Worm (Caenorhabditis elegans) whole organism, mixed stage, embryonic: Measurements from ENCODE around the gene srh-99.
"Not testable (repeated sequence)": the region's sequence is repeated elsewhere in the genome, so short reads cannot be mapped to it uniquely, and the experiment has no call there.

Experiments
- M03D4.4 ChIP-seq: sonication (generic microtip); optimal IDR thresholded peaks from 2 replicates; lab custom pipeline; 2017; ENCODE audit warnings: mild to moderate bottlenecking, missing genetic modification characterization, missing compliant biosample characterization
- bed-3 ChIP-seq: fragments of 200-800 bp; sonication (Bioruptor generic); optimal IDR thresholded peaks from 3 replicates; lab custom pipeline; 2018; ENCODE audit warnings: mild to moderate bottlenecking, missing genetic modification characterization, moderate library complexity, missing compliant biosample characterization
- blmp-1 ChIP-seq: fragments of 150-350 bp; optimal IDR thresholded peaks from 2 replicates; lab custom pipeline; 2014; ENCODE audit warnings: missing biosample characterization, missing genetic modification characterization
- ceh-39 ChIP-seq: fragments of 150-350 bp; optimal IDR thresholded peaks from 2 replicates; lab custom pipeline; 2014; ENCODE audit warnings: missing biosample characterization, missing genetic modification characterization
- ceh-83 ChIP-seq: fragments of 200-800 bp; sonication (Bioruptor generic); optimal IDR thresholded peaks from 2 replicates; lab custom pipeline; 2018; ENCODE audit warnings: mild to moderate bottlenecking, missing genetic modification characterization, missing compliant biosample characterization
- ces-1 ChIP-seq: fragments of 150-350 bp; optimal IDR thresholded peaks from 2 replicates; lab custom pipeline; 2014; ENCODE audit warnings: missing biosample characterization, missing genetic modification reagents, missing genetic modification characterization
- cnd-1 ChIP-seq: fragments of 200-800 bp; sonication (Bioruptor generic); optimal IDR thresholded peaks from 2 replicates; lab custom pipeline; 2018; ENCODE audit warnings: mild to moderate bottlenecking, missing genetic modification characterization, missing compliant biosample characterization
- elt-1 ChIP-seq: sonication (generic microtip); optimal IDR thresholded peaks from 2 replicates; lab custom pipeline; 2017; ENCODE audit warnings: missing genetic modification characterization, mild to moderate bottlenecking, missing compliant biosample characterization, antibody characterized with exemption, moderate library complexity, borderline replicate concordance; ENCODE audit not compliant: insufficient read depth
- elt-3 ChIP-seq: fragments of 150-350 bp; optimal IDR thresholded peaks from 2 replicates; lab custom pipeline; 2014; ENCODE audit warnings: missing biosample characterization, missing genetic modification characterization
- flh-1 ChIP-seq: fragments of 200-800 bp; sonication (Bioruptor generic); optimal IDR thresholded peaks from 2 replicates; lab custom pipeline; 2018; ENCODE audit warnings: mild to moderate bottlenecking, missing genetic modification characterization, moderate library complexity, missing compliant biosample characterization
- ham-2 ChIP-seq: fragments of 200-800 bp; sonication (Bioruptor generic); optimal IDR thresholded peaks from 2 replicates; lab custom pipeline; 2018; ENCODE audit warnings: mild to moderate bottlenecking, missing genetic modification characterization, missing compliant biosample characterization
- hlh-1 ChIP-seq: fragments of 150-350 bp; optimal IDR thresholded peaks from 2 replicates; lab custom pipeline; 2014; ENCODE audit warnings: missing biosample characterization, missing genetic modification reagents, missing genetic modification characterization
- lin-13 ChIP-seq: fragments of 150-350 bp; optimal IDR thresholded peaks from 2 replicates; lab custom pipeline; 2014; ENCODE audit warnings: missing biosample characterization, missing genetic modification characterization
- lin-32 ChIP-seq: fragments of 200-800 bp; sonication (Bioruptor generic); optimal IDR thresholded peaks from 2 replicates; lab custom pipeline; 2018; ENCODE audit warnings: mild to moderate bottlenecking, missing genetic modification characterization, missing compliant biosample characterization
- lsy-2 ChIP-seq: fragments of 150-350 bp; optimal IDR thresholded peaks from 2 replicates; lab custom pipeline; 2014; ENCODE audit warnings: missing biosample characterization, missing genetic modification characterization
- mab-5 ChIP-seq: fragments of 150-350 bp; optimal IDR thresholded peaks from 2 replicates; lab custom pipeline; 2014; ENCODE audit warnings: missing biosample characterization, missing genetic modification characterization
- mep-1 ChIP-seq: fragments of 150-350 bp; optimal IDR thresholded peaks from 2 replicates; lab custom pipeline; 2017; ENCODE audit warnings: missing biosample characterization, missing genetic modification reagents, missing genetic modification characterization, inconsistent platforms
- mls-2 ChIP-seq: sonication (generic microtip); optimal IDR thresholded peaks from 2 replicates; lab custom pipeline; 2016; ENCODE audit warnings: mild to moderate bottlenecking, missing genetic modification characterization, moderate library complexity, missing compliant biosample characterization
- nhr-12 ChIP-seq: fragments of 150-350 bp; optimal IDR thresholded peaks from 2 replicates; lab custom pipeline; 2014; ENCODE audit warnings: missing biosample characterization, missing genetic modification characterization
- nhr-2 ChIP-seq: fragments of 150-350 bp; optimal IDR thresholded peaks from 2 replicates; lab custom pipeline; 2014; ENCODE audit warnings: missing biosample characterization, missing genetic modification characterization
- nhr-237 ChIP-seq: fragments of 150-350 bp; optimal IDR thresholded peaks from 2 replicates; lab custom pipeline; 2014; ENCODE audit warnings: missing biosample characterization, missing genetic modification characterization
- nhr-76 ChIP-seq: sonication (generic microtip); optimal IDR thresholded peaks from 2 replicates; lab custom pipeline; 2017; ENCODE audit warnings: missing biosample characterization, missing genetic modification characterization
- pha-4 ChIP-seq: fragments of 150-350 bp; optimal IDR thresholded peaks from 2 replicates; lab custom pipeline; 2018; ENCODE audit warnings: missing biosample characterization, missing genetic modification reagents, missing genetic modification characterization
- sem-2 ChIP-seq: fragments of 200-800 bp; sonication (Bioruptor generic); optimal IDR thresholded peaks from 2 replicates; lab custom pipeline; 2018; ENCODE audit warnings: mild to moderate bottlenecking, missing genetic modification characterization, missing compliant biosample characterization
- snpc-4 ChIP-seq: fragments of 150-350 bp; optimal IDR thresholded peaks from 2 replicates; lab custom pipeline; 2014; ENCODE audit warnings: missing biosample characterization, missing genetic modification characterization
- sptf-1 ChIP-seq: sonication (generic microtip); optimal IDR thresholded peaks from 2 replicates; lab custom pipeline; 2017; ENCODE audit warnings: mild to moderate bottlenecking, missing genetic modification characterization, moderate library complexity, missing compliant biosample characterization
- tbx-8 ChIP-seq: fragments of 200-800 bp; sonication (Bioruptor generic); optimal IDR thresholded peaks from 2 replicates; lab custom pipeline; 2018; ENCODE audit warnings: mild to moderate bottlenecking, missing genetic modification characterization, moderate library complexity, missing compliant biosample characterization
- unc-120 ChIP-seq: sonication (generic microtip); optimal IDR thresholded peaks from 2 replicates; lab custom pipeline; 2017; ENCODE audit warnings: missing genetic modification characterization, missing compliant biosample characterization; ENCODE audit not compliant: poor library complexity, severe bottlenecking
- unc-62 ChIP-seq: fragments of 150-350 bp; optimal IDR thresholded peaks from 2 replicates; lab custom pipeline; 2014; ENCODE audit warnings: missing biosample characterization, missing genetic modification reagents, missing genetic modification characterization
- zip-8 ChIP-seq: fragments of 150-350 bp; optimal IDR thresholded peaks from 2 replicates; lab custom pipeline; 2014; ENCODE audit warnings: missing biosample characterization, missing genetic modification characterization
- ztf-11 ChIP-seq: fragments of 150-350 bp; optimal IDR thresholded peaks from 2 replicates; lab custom pipeline; 2014; ENCODE audit warnings: missing biosample characterization, missing genetic modification characterization

srh-99 gene

ce11 chrII:3716455-3716854, at the start of gene srh-99:
Gene srh-99 (minus strand): TSS chrII:3716555.
- TF ChIP-seq nhr-2 (tag; lab: Kevin White, UChicago) = no peak
- no peak for TF ChIP-seq zip-8
- TF ChIP-seq tbx-8 (GFP tag; lab: Kevin White, UChicago) = no peak
- no peak for TF ChIP-seq blmp-1 (tag; lab: Kevin White, UChicago)
- no peak for TF ChIP-seq elt-1 (tag; lab: Kevin White, UChicago)
- no peak for TF ChIP-seq mab-5 (tag; lab: Kevin White, UChicago)
- TF ChIP-seq nhr-12 (tag; lab: Kevin White, UChicago) = no peak
- no peak for TF ChIP-seq M03D4.4 (tag; lab: Kevin White, UChicago)
- TF ChIP-seq snpc-4 = no peak
- no peak for TF ChIP-seq mep-1 (tag; lab: Kevin White, UChicago)
- TF ChIP-seq lin-13 (tag; lab: Kevin White, UChicago) = no peak
- no peak for TF ChIP-seq nhr-76
- no peak for TF ChIP-seq pha-4 (tag; lab: Kevin White, UChicago)
- no peak for TF ChIP-seq ham-2

- no peak for TF ChIP-seq mab-5 (tag; lab: Kevin White, UChicago)
- TF ChIP-seq ham-2 = no peak
- TF ChIP-seq pha-4 (tag; lab: Kevin White, UChicago) = no peak
- TF ChIP-seq nhr-2 (tag; lab: Kevin White, UChicago) = no peak
- TF ChIP-seq nhr-237 = no peak
- TF ChIP-seq unc-120 = no peak
- no peak for TF ChIP-seq ceh-39 (tag; lab: Kevin White, UChicago)
- TF ChIP-seq cnd-1 (tag; lab: Kevin White, UChicago) = no peak
- no peak for TF ChIP-seq blmp-1 (tag; lab: Kevin White, UChicago)
- TF ChIP-seq zip-8 = no peak
- no peak for TF ChIP-seq flh-1
- TF ChIP-seq lin-32 = no peak
- no peak for TF ChIP-seq hlh-1 (tag; lab: Kevin White, UChicago)
- TF ChIP-seq mls-2 (tag; lab: Kevin White, UChicago) = no peak
- no peak for TF ChIP-seq lin-13 (tag; lab: Kevin White, UChicago)
- no peak for TF ChIP-seq snpc-4
- TF ChIP-seq elt-3 = no peak
- TF ChIP-seq sptf-1 (tag; lab: Kevin White, UChicago) = no peak
- TF ChIP-seq nhr-12 (tag; lab: Kevin White, UChicago) = no peak
- TF ChIP-seq ztf-11 (tag; lab: Kevin White, UChicago) = no peak
These were observed 48.1 kb upstream of the srh-99 start, which contains the start of gene srx-112 for ce11 chrII:3764486-3764885. Gene srx-112 (minus strand): TSS chrII:3764586.

DNA sequence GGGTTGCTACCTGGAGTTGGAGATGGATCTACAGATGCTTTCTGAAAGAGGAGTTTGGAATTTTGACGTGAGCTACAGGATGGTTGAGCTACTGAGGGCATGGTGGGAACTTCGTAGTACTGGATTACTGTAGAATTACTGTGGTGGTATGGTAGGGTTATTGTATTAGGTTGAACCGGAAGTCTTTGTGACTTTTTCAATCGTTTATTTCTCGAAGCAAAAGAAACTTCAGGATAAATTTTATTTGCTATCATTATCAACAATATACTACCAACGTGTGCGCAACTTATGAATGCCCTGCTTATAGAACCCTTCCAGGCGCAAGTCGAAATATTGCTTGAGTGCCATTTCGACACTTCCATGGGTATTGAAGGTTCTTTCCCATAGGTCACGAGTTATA, 45.2 kb upstream of the srh-99 start, which contains the start of gene T24E12.6:
Gene T24E12.6 (minus strand): TSS at position 101 of the 400 bp plus-strand sequence.
- not testable (repeated sequence) for TF ChIP-seq unc-62, ces-1, sem-2 (GFP tag; lab: Kevin White, UChicago)

ce11 chrII:3759010-3759409, 42.7 kb upstream of the srh-99 start, which contains the start of gene T24E12.12:
Gene T24E12.12 (plus strand): TSS chrII:3759290.
- no peak for TF ChIP-seq lin-13 (tag; lab: Kevin White, UChicago)
- no peak for TF ChIP-seq sptf-1 (tag; lab: Kevin White, UChicago)
- no peak for TF ChIP-seq zip-8
- TF ChIP-seq mep-1 (tag; lab: Kevin White, UChicago) = no peak
- TF ChIP-seq tbx-8 (GFP tag; lab: Kevin White, UChicago) = no peak
- TF ChIP-seq elt-3 = no peak
- no peak for TF ChIP-seq blmp-1 (tag; lab: Kevin White, UChicago)
- no peak for TF ChIP-seq pha-4 (tag; lab: Kevin White, UChicago)
- no peak for TF ChIP-seq lin-32
- no peak for TF ChIP-seq nhr-12 (tag; lab: Kevin White, UChicago)
- no peak for TF ChIP-seq nhr-237
- TF ChIP-seq flh-1 = no peak
- no peak for TF ChIP-seq cnd-1 (tag; lab: Kevin White, UChicago)
- TF ChIP-seq lsy-2 (tag; lab: Kevin White, UChicago) = no peak
- TF ChIP-seq mls-2 (tag; lab: Kevin White, UChicago) = no peak
- TF ChIP-seq, all 35 proteins: peak for 0

DNA sequence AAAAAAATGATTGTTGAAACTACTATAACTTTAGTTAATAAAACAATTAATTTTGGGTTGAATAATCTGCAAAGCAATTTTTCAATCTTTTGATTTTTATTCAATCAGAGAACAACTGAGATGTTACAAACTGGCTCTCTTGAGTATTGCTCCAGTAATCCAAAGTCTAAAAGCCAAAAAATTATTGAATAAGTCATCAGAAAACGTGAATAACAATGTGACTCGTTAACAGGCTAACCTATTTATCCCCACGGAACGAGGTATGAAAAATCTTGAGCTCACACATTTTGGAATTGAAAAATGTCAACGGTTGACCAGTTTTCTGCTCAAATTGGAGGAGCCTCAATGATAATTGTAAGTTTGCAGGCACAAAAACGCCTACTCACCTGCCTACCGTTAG, 41.1 kb upstream of the srh-99 start, which contains the start of gene srx-111:
Gene srx-111 (plus strand): TSS at position 301 of the 400 bp plus-strand sequence.
- no peak for TF ChIP-seq tbx-8 (GFP tag; lab: Kevin White, UChicago)
- TF ChIP-seq flh-1 = no peak
- no peak for TF ChIP-seq lin-32
- TF ChIP-seq ceh-83 (GFP tag; lab: Kevin White, UChicago) = no peak
- TF ChIP-seq hlh-1 (tag; lab: Kevin White, UChicago) = no peak
- TF ChIP-seq bed-3 (GFP tag; lab: Kevin White, UChicago) = no peak
- TF ChIP-seq sem-2 (GFP tag; lab: Kevin White, UChicago) = no peak
- TF ChIP-seq nhr-76 = no peak
- TF ChIP-seq unc-62 (GFP tag; lab: Kevin White, UChicago) = no peak
- TF ChIP-seq zip-8 = no peak
- no peak for TF ChIP-seq mab-5 (tag; lab: Kevin White, UChicago)
- no peak for TF ChIP-seq mep-1 (tag; lab: Kevin White, UChicago)
- TF ChIP-seq mls-2 (tag; lab: Kevin White, UChicago) = no peak
- no peak for TF ChIP-seq M03D4.4 (tag; lab: Kevin White, UChicago)
- TF ChIP-seq nhr-12 (tag; lab: Kevin White, UChicago) = no peak
- no peak for TF ChIP-seq ham-2
- TF ChIP-seq snpc-4 = no peak
- TF ChIP-seq, all 35 proteins: peak for 0
